Worm (Caenorhabditis elegans) whole organism, young adult: ENCODE data around the gene C54E10.3.

Source experiments
- F33H1.4 ChIP-seq: fragments of 200-800 bp; sonication (Bioruptor generic); IDR thresholded peaks from 2 replicates; pipeline ENCODE4 v1.3.6; 2022; ENCODE audit warnings: missing genetic modification reagents, missing genetic modification characterization, missing compliant biosample characterization
- egl-18 ChIP-seq: fragments of 200-800 bp; sonication (Bioruptor generic); IDR thresholded peaks from 2 replicates; pipeline ENCODE4 v1.3.6; 2022; ENCODE audit warnings: missing genetic modification reagents, missing genetic modification characterization, missing compliant biosample characterization
- ets-4 ChIP-seq: fragments of 200-800 bp; sonication (Bioruptor generic); optimal IDR thresholded peaks from 2 replicates; lab custom pipeline; 2018; ENCODE audit warnings: mild to moderate bottlenecking, missing genetic modification characterization, missing compliant biosample characterization
- hlh-26 ChIP-seq: fragments of 200-800 bp; sonication (Bioruptor generic); conservative IDR thresholded peaks from 2 replicates; pipeline ENCODE4 v1.3.6; 2022; ENCODE audit warnings: missing genetic modification reagents, missing genetic modification characterization, missing compliant biosample characterization
- lag-1 ChIP-seq: fragments of 200-800 bp; sonication (Bioruptor generic); IDR thresholded peaks from 2 replicates; pipeline ENCODE4 v1.3.6; 2022; ENCODE audit warnings: missing genetic modification reagents, missing genetic modification characterization, missing compliant biosample characterization
- let-526 ChIP-seq: fragments of 200-800 bp; sonication (Bioruptor generic); IDR thresholded peaks from 2 replicates; pipeline ENCODE4 v1.3.6; 2022; ENCODE audit warnings: missing genetic modification reagents, missing genetic modification characterization, missing compliant biosample characterization
- madf-8 ChIP-seq: fragments of 200-800 bp; sonication (Bioruptor generic); conservative IDR thresholded peaks from 2 replicates; pipeline ENCODE4 v1.3.6; 2022; ENCODE audit warnings: missing genetic modification reagents, missing genetic modification characterization, missing compliant biosample characterization
- mxl-1 ChIP-seq: sonication (generic microtip); optimal IDR thresholded peaks from 2 replicates; lab custom pipeline; 2016; ENCODE audit warnings: missing genetic modification characterization, missing compliant biosample characterization
- nfyb-1 ChIP-seq: fragments of 200-800 bp; sonication (Bioruptor generic); IDR thresholded peaks from 2 replicates; pipeline ENCODE4 v1.3.6; 2022; ENCODE audit warnings: missing genetic modification reagents, missing genetic modification characterization, missing compliant biosample characterization
- pha-4 ChIP-seq: fragments of 150-350 bp; sonication (generic microtip); optimal IDR thresholded peaks from 2 replicates; lab custom pipeline; 2014; ENCODE audit warnings: missing biosample characterization, missing genetic modification reagents, missing genetic modification characterization
- snpc-4 ChIP-seq, 5 experiments: fragments of 150-350 bp in 1 of 5; sonication (generic microtip) in 4 of 5; optimal IDR thresholded peaks; 2 replicates each; lab custom pipeline; 2014 to 2018; ENCODE audit warnings: missing genetic modification characterization in 5 of 5, missing biosample characterization in 3 of 5, antibody characterized with exemption in 2 of 5, mild to moderate bottlenecking in 2 of 5, missing compliant biosample characterization in 2 of 5, missing genotype in 2 of 5, moderate library complexity in 2 of 5, missing genetic modification reagents in 1 of 5

DNA sequence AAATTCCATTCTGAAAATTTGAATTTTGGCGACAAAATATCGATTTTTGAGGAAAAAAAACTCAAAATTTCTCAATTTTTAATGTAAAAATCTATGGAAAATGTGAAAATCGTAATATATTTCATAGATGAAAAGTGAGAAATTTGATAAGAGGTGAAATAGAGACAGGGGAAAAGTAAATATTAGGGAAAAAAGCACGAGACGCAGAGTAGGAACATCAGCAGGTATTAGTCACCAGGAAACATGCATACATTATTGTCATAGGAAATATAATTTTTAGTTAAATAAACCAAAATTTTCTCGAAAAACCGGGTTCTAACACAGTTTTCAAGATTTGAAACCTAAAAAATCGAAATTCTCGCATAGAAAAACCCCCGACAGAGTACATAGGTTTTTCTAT lies 10.0 kb upstream of the C54E10.3 start, which contains the start of gene nhr-170:
- TF ChIP-seq snpc-4 (GFP tag; optimal IDR thresholded peaks at IDR 0.05; lab: Kevin White, UChicago): no peak
- TF ChIP-seq snpc-4 (tag; optimal IDR thresholded peaks at IDR 0.05; lab: Kevin White, UChicago): no peak
- TF ChIP-seq hlh-26 (GFP tag; lab: Robert Waterston, UW): no peak
- TF ChIP-seq pha-4 (tag; lab: Kevin White, UChicago): no peak
- no peak for TF ChIP-seq let-526
- no peak for TF ChIP-seq nfyb-1
- no peak for TF ChIP-seq F33H1.4 (GFP tag; lab: Robert Waterston, UW)
- TF ChIP-seq madf-8: no peak
- no peak for TF ChIP-seq lag-1 (GFP tag; lab: Robert Waterston, UW)
- no peak for TF ChIP-seq ets-4
- TF ChIP-seq egl-18 (GFP tag; lab: Robert Waterston, UW): no peak
- TF ChIP-seq mxl-1 (tag; lab: Kevin White, UChicago): no peak
